Worm (Caenorhabditis elegans) whole organism, mixed stage, embryonic: ENCODE data around the gene Y50D7A.1.

Source experiments
- M03D4.4 ChIP-seq: sonication (generic microtip); optimal IDR thresholded peaks from 2 replicates; lab custom pipeline; 2017; ENCODE audit warnings: mild to moderate bottlenecking, missing genetic modification characterization, missing compliant biosample characterization
- blmp-1 ChIP-seq: fragments of 150-350 bp; optimal IDR thresholded peaks from 2 replicates; lab custom pipeline; 2014; ENCODE audit warnings: missing biosample characterization, missing genetic modification characterization
- ceh-39 ChIP-seq: fragments of 150-350 bp; optimal IDR thresholded peaks from 2 replicates; lab custom pipeline; 2014; ENCODE audit warnings: missing biosample characterization, missing genetic modification characterization
- ceh-83 ChIP-seq: fragments of 200-800 bp; sonication (Bioruptor generic); optimal IDR thresholded peaks from 2 replicates; lab custom pipeline; 2018; ENCODE audit warnings: mild to moderate bottlenecking, missing genetic modification characterization, missing compliant biosample characterization
- ces-1 ChIP-seq: fragments of 150-350 bp; optimal IDR thresholded peaks from 2 replicates; lab custom pipeline; 2014; ENCODE audit warnings: missing biosample characterization, missing genetic modification reagents, missing genetic modification characterization
- cnd-1 ChIP-seq: fragments of 200-800 bp; sonication (Bioruptor generic); optimal IDR thresholded peaks from 2 replicates; lab custom pipeline; 2018; ENCODE audit warnings: mild to moderate bottlenecking, missing genetic modification characterization, missing compliant biosample characterization
- drap-1 ChIP-seq: fragments of 200-800 bp; sonication (Bioruptor generic); optimal IDR thresholded peaks from 3 replicates; lab custom pipeline; 2018; ENCODE audit warnings: mild to moderate bottlenecking, missing genetic modification characterization, missing compliant biosample characterization
- elt-1 ChIP-seq: sonication (generic microtip); optimal IDR thresholded peaks from 2 replicates; lab custom pipeline; 2017; ENCODE audit warnings: missing genetic modification characterization, mild to moderate bottlenecking, missing compliant biosample characterization, antibody characterized with exemption, moderate library complexity, borderline replicate concordance; ENCODE audit not compliant: insufficient read depth
- elt-3 ChIP-seq: fragments of 150-350 bp; optimal IDR thresholded peaks from 2 replicates; lab custom pipeline; 2014; ENCODE audit warnings: missing biosample characterization, missing genetic modification characterization
- flh-1 ChIP-seq: fragments of 200-800 bp; sonication (Bioruptor generic); optimal IDR thresholded peaks from 2 replicates; lab custom pipeline; 2018; ENCODE audit warnings: mild to moderate bottlenecking, missing genetic modification characterization, moderate library complexity, missing compliant biosample characterization
- ham-2 ChIP-seq: fragments of 200-800 bp; sonication (Bioruptor generic); optimal IDR thresholded peaks from 2 replicates; lab custom pipeline; 2018; ENCODE audit warnings: mild to moderate bottlenecking, missing genetic modification characterization, missing compliant biosample characterization
- hlh-1 ChIP-seq: fragments of 150-350 bp; optimal IDR thresholded peaks from 2 replicates; lab custom pipeline; 2014; ENCODE audit warnings: missing biosample characterization, missing genetic modification reagents, missing genetic modification characterization
- lin-32 ChIP-seq: fragments of 200-800 bp; sonication (Bioruptor generic); optimal IDR thresholded peaks from 2 replicates; lab custom pipeline; 2018; ENCODE audit warnings: mild to moderate bottlenecking, missing genetic modification characterization, missing compliant biosample characterization
- lsy-2 ChIP-seq: fragments of 150-350 bp; optimal IDR thresholded peaks from 2 replicates; lab custom pipeline; 2014; ENCODE audit warnings: missing biosample characterization, missing genetic modification characterization
- mab-5 ChIP-seq: fragments of 150-350 bp; optimal IDR thresholded peaks from 2 replicates; lab custom pipeline; 2014; ENCODE audit warnings: missing biosample characterization, missing genetic modification characterization
- mep-1 ChIP-seq: fragments of 150-350 bp; optimal IDR thresholded peaks from 2 replicates; lab custom pipeline; 2017; ENCODE audit warnings: missing biosample characterization, missing genetic modification reagents, missing genetic modification characterization, inconsistent platforms
- mls-2 ChIP-seq: sonication (generic microtip); optimal IDR thresholded peaks from 2 replicates; lab custom pipeline; 2016; ENCODE audit warnings: mild to moderate bottlenecking, missing genetic modification characterization, moderate library complexity, missing compliant biosample characterization
- nhr-12 ChIP-seq: fragments of 150-350 bp; optimal IDR thresholded peaks from 2 replicates; lab custom pipeline; 2014; ENCODE audit warnings: missing biosample characterization, missing genetic modification characterization
- nhr-2 ChIP-seq: fragments of 150-350 bp; optimal IDR thresholded peaks from 2 replicates; lab custom pipeline; 2014; ENCODE audit warnings: missing biosample characterization, missing genetic modification characterization
- nhr-237 ChIP-seq: fragments of 150-350 bp; optimal IDR thresholded peaks from 2 replicates; lab custom pipeline; 2014; ENCODE audit warnings: missing biosample characterization, missing genetic modification characterization
- nhr-76 ChIP-seq: sonication (generic microtip); optimal IDR thresholded peaks from 2 replicates; lab custom pipeline; 2017; ENCODE audit warnings: missing biosample characterization, missing genetic modification characterization
- sem-2 ChIP-seq: fragments of 200-800 bp; sonication (Bioruptor generic); optimal IDR thresholded peaks from 2 replicates; lab custom pipeline; 2018; ENCODE audit warnings: mild to moderate bottlenecking, missing genetic modification characterization, missing compliant biosample characterization
- snpc-4 ChIP-seq: fragments of 150-350 bp; optimal IDR thresholded peaks from 2 replicates; lab custom pipeline; 2014; ENCODE audit warnings: missing biosample characterization, missing genetic modification characterization
- tbx-8 ChIP-seq: fragments of 200-800 bp; sonication (Bioruptor generic); optimal IDR thresholded peaks from 2 replicates; lab custom pipeline; 2018; ENCODE audit warnings: mild to moderate bottlenecking, missing genetic modification characterization, moderate library complexity, missing compliant biosample characterization
- unc-120 ChIP-seq: sonication (generic microtip); optimal IDR thresholded peaks from 2 replicates; lab custom pipeline; 2017; ENCODE audit warnings: missing genetic modification characterization, missing compliant biosample characterization; ENCODE audit not compliant: poor library complexity, severe bottlenecking
- unc-62 ChIP-seq: fragments of 150-350 bp; optimal IDR thresholded peaks from 2 replicates; lab custom pipeline; 2014; ENCODE audit warnings: missing biosample characterization, missing genetic modification reagents, missing genetic modification characterization
- ztf-11 ChIP-seq: fragments of 150-350 bp; optimal IDR thresholded peaks from 2 replicates; lab custom pipeline; 2014; ENCODE audit warnings: missing biosample characterization, missing genetic modification characterization

Gene Y50D7A.1

DNA sequence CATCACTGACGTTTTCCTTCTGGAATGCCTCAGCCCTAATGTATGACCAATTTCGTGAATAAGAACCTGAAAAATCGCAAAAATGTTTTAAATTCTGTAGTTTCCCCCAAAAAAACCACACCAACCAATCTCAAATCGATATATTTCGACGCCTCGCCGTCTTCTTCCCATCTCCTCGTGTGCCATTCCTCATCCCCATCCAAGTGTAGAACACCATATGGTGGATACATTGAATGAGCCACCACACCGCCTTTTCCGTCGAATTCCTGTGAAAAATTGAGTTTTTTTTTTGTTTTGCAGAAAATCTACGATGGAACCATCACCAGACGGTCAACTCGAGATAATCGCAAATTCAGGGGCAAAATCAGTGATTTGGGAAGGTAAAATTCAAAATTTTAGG is at the start of gene Y50D7A.1:
Y50D7A.1 (plus strand) TSS at position 301 of the 400 bp plus-strand sequence.
- TF ChIP-seq flh-1 (GFP tag; lab: Kevin White, UChicago) (no peak), cnd-1 (no peak)

DNA sequence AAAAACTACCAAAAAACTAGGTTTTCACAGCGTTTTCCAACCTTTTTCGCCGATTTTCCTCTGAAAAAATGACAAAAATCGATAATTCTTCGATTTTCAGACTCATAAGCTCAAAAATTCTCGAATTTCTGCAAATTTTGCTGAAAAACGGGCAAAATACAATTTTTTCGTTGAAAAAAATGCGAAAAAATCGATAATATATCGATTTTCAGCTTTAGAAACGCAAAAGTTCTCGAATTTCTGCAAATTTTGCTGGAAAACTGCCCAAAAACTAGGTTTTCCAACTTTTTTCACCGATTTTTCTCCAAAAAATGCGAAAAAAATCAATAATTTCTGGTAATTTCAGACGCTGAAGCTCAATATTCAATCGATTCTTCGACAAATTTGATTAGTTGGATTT is 41.0 kb upstream of the Y50D7A.1 start:
- no peak for TF ChIP-seq blmp-1 (tag; lab: Kevin White, UChicago)
- no peak for TF ChIP-seq ceh-39

DNA sequence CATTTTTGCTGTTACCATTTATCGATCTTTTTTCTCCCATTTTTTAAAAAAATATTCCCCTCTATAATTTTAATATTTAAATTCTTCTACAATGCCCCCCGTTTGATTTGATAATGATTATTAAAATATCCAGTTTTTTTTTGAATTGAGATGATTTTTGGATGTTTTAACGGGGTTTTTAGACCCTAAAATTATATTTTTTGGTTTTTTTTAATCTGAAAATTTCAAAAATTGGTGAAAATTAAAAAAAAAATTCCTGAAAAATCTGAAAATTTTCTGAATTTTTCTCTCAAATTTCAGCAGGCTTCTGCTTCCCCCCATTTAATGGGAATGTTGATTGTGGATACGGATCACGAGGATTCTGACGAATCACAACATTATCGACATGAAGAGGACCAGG is 38.2 kb upstream of the Y50D7A.1 start, which contains the start of gene Y50D7A.3:
Y50D7A.3 (plus strand) TSS at position 301 of the 400 bp plus-strand sequence.
- TF ChIP-seq elt-3 (tag; lab: Kevin White, UChicago) (no peak), M03D4.4 (tag; lab: Kevin White, UChicago) (no peak), cnd-1 (no peak), ham-2 (GFP tag; lab: Kevin White, UChicago) (no peak), lin-32 (GFP tag; lab: Kevin White, UChicago) (no peak)

DNA sequence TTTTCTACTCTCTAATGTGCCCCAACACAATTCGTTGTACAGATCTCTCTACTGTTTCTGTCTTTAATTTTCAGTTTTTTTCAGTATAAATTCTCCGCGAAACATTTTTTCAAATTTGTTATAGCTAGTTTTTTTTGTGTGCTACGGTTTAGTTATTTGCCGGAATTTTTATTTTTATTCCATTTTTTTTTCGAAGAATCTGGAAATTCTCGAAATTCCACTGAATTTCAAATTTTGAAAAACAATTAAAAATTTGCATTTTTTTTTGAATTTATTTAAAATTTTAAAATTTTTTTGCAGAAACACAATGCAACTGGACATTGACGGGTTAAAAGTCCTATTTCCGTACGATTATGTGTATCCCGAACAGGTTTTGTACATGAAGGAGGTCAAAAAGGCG is 27.6 kb upstream of the Y50D7A.1 start, which contains the start of gene xpd-1:
xpd-1 (plus strand) TSS at position 301 of the 400 bp plus-strand sequence.
- TF ChIP-seq nhr-237 (tag; lab: Kevin White, UChicago), result no peak

DNA sequence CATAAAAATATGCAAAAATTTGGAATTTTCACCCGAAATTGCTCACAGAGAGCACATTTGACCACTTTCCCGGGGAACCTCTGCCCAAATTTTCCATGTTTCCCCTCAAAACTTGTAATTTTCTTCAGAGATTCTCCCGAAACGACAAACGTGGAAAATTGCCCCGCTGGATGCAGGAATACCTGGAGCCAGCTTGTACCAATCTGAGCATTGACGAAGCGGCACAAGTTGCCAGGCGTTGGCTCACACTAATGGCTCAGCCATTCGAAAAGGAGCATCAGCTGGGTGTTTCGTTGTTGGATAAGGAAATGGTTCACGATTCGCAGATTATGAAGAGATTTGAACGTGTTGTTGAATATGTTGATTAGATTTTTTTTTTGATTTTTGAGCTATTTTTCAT is 9.9 kb upstream of the Y50D7A.1 start:
- no peak for TF ChIP-seq mab-5 (tag; lab: Kevin White, UChicago)
- TF ChIP-seq drap-1 (GFP tag; lab: Kevin White, UChicago), result no peak

DNA sequence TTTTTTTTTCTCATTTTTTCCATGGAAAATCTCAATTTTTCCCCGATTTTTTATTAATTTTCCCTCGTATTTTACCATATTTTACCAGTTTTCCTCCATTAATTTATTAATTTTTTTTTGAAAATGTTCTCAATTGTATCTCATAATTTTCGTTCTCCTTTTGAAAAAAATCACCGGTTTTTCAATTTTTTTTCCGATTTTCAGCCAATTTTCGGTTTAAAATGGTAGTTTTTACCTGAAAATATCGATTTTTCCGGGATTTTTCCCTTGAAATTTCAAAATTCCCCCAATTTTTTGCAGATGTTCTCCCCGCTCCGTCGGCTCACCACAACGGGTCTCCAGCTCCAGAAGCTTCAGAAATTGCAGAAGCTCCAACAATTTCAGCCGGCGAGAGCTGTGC is 8.6 kb upstream of the Y50D7A.1 start, which contains the start of gene taco-1:
taco-1 (plus strand) TSS at position 301 of the 400 bp plus-strand sequence.
- TF ChIP-seq ces-1 (GFP tag; lab: Kevin White, UChicago) (no peak), elt-3 (tag; lab: Kevin White, UChicago) (no peak), nhr-12 (tag; lab: Kevin White, UChicago) (no peak), snpc-4 (tag; lab: Kevin White, UChicago) (no peak), nhr-76 (tag; lab: Kevin White, UChicago) (no peak), ceh-39 (no peak), ztf-11 (tag; lab: Kevin White, UChicago) (no peak), tbx-8 (GFP tag; lab: Kevin White, UChicago) (no peak), hlh-1 (no peak), nhr-2 (no peak), cnd-1 (no peak), lsy-2 (tag; lab: Kevin White, UChicago) (no peak), unc-62 (no peak), nhr-237 (tag; lab: Kevin White, UChicago) (no peak), mls-2 (tag; lab: Kevin White, UChicago) (no peak), unc-120 (tag; lab: Kevin White, UChicago) (no peak), sem-2 (GFP tag; lab: Kevin White, UChicago) (no peak)

DNA sequence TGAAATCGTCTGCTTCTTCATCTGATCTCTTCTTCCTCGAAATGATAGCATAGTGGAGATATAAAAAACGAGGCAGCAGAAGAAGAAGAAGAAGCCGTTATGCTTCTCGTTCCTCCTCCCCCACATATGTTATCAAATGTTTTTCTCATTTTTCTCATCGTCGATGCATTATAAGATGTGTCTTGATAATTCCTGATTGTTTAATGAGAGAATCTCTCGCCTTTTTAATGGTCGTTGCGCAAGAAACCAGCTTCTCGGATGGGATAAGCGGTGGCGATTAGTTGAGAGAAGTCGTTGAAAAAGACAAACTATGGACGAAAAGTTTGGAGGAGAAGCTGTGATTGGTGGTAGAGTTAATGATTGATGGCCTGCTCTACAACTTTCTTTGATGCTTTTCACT is 2.1 kb downstream of the Y50D7A.1 start, which contains the start of gene Y50D7A.13:
Y50D7A.13 (minus strand) TSS at position 101 of the 400 bp plus-strand sequence.
- TF ChIP-seq lin-32 (GFP tag; lab: Kevin White, UChicago), result no peak
- TF ChIP-seq unc-120 (tag; lab: Kevin White, UChicago), result no peak
- TF ChIP-seq elt-1 (tag; lab: Kevin White, UChicago), result no peak
- no peak for TF ChIP-seq tbx-8 (GFP tag; lab: Kevin White, UChicago)
- no peak for TF ChIP-seq ces-1 (GFP tag; lab: Kevin White, UChicago)
- TF ChIP-seq ceh-39, result no peak
- no peak for TF ChIP-seq mab-5 (tag; lab: Kevin White, UChicago)
- no peak for TF ChIP-seq drap-1 (GFP tag; lab: Kevin White, UChicago)

DNA sequence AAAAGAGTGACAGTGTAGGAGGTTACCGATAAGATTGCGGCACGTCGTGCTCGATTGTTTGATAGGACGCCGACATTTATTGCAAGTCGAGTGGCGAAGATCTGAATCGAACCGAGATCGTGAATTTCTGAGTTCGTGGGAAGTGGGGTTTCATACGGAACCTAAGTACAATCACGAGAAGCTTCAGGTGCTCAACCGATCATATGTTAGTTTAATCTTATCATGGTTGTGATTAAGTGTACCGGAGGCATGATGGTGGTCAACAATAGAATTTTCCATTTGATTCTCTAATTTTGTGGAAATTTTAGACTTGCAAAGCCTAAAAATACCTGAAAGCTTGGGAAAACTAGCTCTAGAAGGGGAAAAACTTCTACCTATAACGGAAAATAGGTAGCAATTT is 6.0 kb downstream of the Y50D7A.1 start, which contains the start of gene ads-1:
ads-1 (minus strand) TSS at position 101 of the 400 bp plus-strand sequence.
- TF ChIP-seq mep-1 (no peak), nhr-76 (tag; lab: Kevin White, UChicago) (no peak), ceh-83 (GFP tag; lab: Kevin White, UChicago) (no peak), drap-1 (GFP tag; lab: Kevin White, UChicago) (no peak), unc-120 (tag; lab: Kevin White, UChicago) (no peak)
